Worm (Caenorhabditis elegans): ENCODE data around the gene Y73F8A.5.

- TF ChIP-seq dao-5 (tag; optimal IDR thresholded peaks at IDR 0.05) (no peak), him-1 (tag; optimal IDR thresholded peaks at IDR 0.05) (no peak), W03F9.2 (tag; optimal IDR thresholded peaks at IDR 0.05) (no peak)
Measured at ce11 chrIV:15274063-15274462, 14.4 kb downstream of the Y73F8A.5 start.
